Worm (Caenorhabditis elegans) whole organism, late embryonic: ENCODE results near the gene C08E8.6.

Source experiments
- C08G9.2 ChIP-seq: sonication (generic microtip); optimal IDR thresholded peaks from 2 replicates; lab custom pipeline; 2016; ENCODE audit warnings: mild to moderate bottlenecking, missing genetic modification characterization, moderate library complexity, missing compliant biosample characterization
- F13H6.1 ChIP-seq: sonication (generic microtip); optimal IDR thresholded peaks from 2 replicates; lab custom pipeline; 2016; ENCODE audit warnings: missing genetic modification characterization, missing compliant biosample characterization
- T23F11.4 ChIP-seq: fragments of 200-800 bp; sonication (Bioruptor generic); optimal IDR thresholded peaks from 2 replicates; lab custom pipeline; 2018; ENCODE audit warnings: mild to moderate bottlenecking, missing genetic modification characterization, missing compliant biosample characterization
- ama-1 ChIP-seq: fragments of 150-350 bp; optimal IDR thresholded peaks from 2 replicates; lab custom pipeline; 2014
- elt-2 ChIP-seq: sonication (generic microtip); optimal IDR thresholded peaks from 2 replicates; lab custom pipeline; 2016; ENCODE audit warnings: missing genetic modification reagents, missing genetic modification characterization, missing compliant biosample characterization
- fkh-10 ChIP-seq: fragments of 150-350 bp; optimal IDR thresholded peaks from 2 replicates; lab custom pipeline; 2014; ENCODE audit warnings: missing biosample characterization, missing genetic modification reagents, missing genetic modification characterization
- fkh-6 ChIP-seq: sonication (generic microtip); optimal IDR thresholded peaks from 2 replicates; lab custom pipeline; 2016; ENCODE audit warnings: missing genetic modification characterization, missing compliant biosample characterization
- hlh-15 ChIP-seq: sonication (generic microtip); optimal IDR thresholded peaks from 2 replicates; lab custom pipeline; 2016; ENCODE audit warnings: missing genetic modification characterization, missing compliant biosample characterization
- nhr-11 ChIP-seq: fragments of 150-350 bp; optimal IDR thresholded peaks from 2 replicates; lab custom pipeline; 2014; ENCODE audit warnings: missing biosample characterization, missing genetic modification characterization
- pqm-1 ChIP-seq: sonication (generic microtip); optimal IDR thresholded peaks from 2 replicates; lab custom pipeline; 2016; ENCODE audit warnings: missing genetic modification characterization, missing compliant biosample characterization
- rnt-1 ChIP-seq: sonication (generic microtip); optimal IDR thresholded peaks from 2 replicates; lab custom pipeline; 2016; ENCODE audit warnings: missing genetic modification characterization, missing compliant biosample characterization

DNA sequence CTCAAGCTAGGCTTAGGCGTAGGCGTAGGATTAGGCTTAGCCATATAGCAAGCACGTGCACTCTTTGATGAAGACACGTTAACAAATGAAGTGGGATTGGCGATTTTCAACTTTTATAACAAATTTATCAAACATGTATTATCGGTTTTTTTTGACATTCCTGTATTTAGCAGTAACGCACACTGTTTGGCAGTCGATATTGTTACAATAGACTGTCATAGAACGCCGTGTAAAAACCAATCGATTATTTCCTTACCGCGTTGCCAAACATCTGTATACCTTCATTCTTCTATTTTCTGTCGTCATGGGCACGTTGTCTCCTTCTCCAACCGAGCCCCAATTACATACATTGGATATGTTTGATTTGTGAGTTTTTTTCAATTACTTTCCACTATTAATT, 49.9 kb downstream of the C08E8.6 start, which contains the start of gene fbxb-119:
- TF ChIP-seq nhr-11 (tag; lab: Kevin White, UChicago), result no peak
- no peak for TF ChIP-seq fkh-10 (GFP tag; lab: Kevin White, UChicago)
- TF ChIP-seq rnt-1 (tag; lab: Kevin White, UChicago), result no peak
- no peak for TF ChIP-seq elt-2 (tag; lab: Kevin White, UChicago)
- no peak for TF ChIP-seq pqm-1 (tag; lab: Kevin White, UChicago)
- no peak for TF ChIP-seq T23F11.4 (GFP tag; lab: Kevin White, UChicago)
- no peak for TF ChIP-seq C08G9.2 (tag; lab: Kevin White, UChicago)
- TF ChIP-seq hlh-15, result no peak
- no peak for TF ChIP-seq ama-1
- no peak for TF ChIP-seq fkh-6 (tag; lab: Kevin White, UChicago)
- no peak for TF ChIP-seq F13H6.1 (tag; lab: Kevin White, UChicago)
